Worm (Caenorhabditis elegans) whole organism, early embryonic: ENCODE data around the gene exos-9.
A peak's percentile ranks its signal among the peaks of the same experiment; 100 is the strongest.

ENCODE experiments used
- B0310.2 ChIP-seq: sonication (generic microtip); optimal IDR thresholded peaks from 2 replicates; lab custom pipeline; 2016; ENCODE audit warnings: mild to moderate bottlenecking, missing genetic modification characterization, missing compliant biosample characterization
- F13C5.2 ChIP-seq: sonication (generic microtip); optimal IDR thresholded peaks from 2 replicates; lab custom pipeline; 2017; ENCODE audit warnings: mild to moderate bottlenecking, missing genetic modification characterization, inconsistent platforms, missing compliant biosample characterization
- aly-1 ChIP-seq: sonication (generic microtip); optimal IDR thresholded peaks from 2 replicates; lab custom pipeline; 2016; ENCODE audit warnings: missing genetic modification characterization, missing compliant biosample characterization
- ama-1 ChIP-seq: fragments of 150-350 bp; optimal IDR thresholded peaks from 2 replicates; lab custom pipeline; 2014
- ceh-13 ChIP-seq: fragments of 200-800 bp; sonication (Bioruptor generic); optimal IDR thresholded peaks from 2 replicates; lab custom pipeline; 2018; ENCODE audit warnings: mild to moderate bottlenecking, missing genetic modification characterization, missing compliant biosample characterization
- ceh-36 ChIP-seq: sonication (generic microtip); optimal IDR thresholded peaks from 2 replicates; lab custom pipeline; 2016; ENCODE audit warnings: missing genetic modification characterization, inconsistent platforms, missing compliant biosample characterization
- ets-7 ChIP-seq: sonication (generic microtip); optimal IDR thresholded peaks from 2 replicates; lab custom pipeline; 2016; ENCODE audit warnings: missing genotype, missing genetic modification characterization, missing compliant biosample characterization
- flt-1 ChIP-seq: fragments of 200-800 bp; sonication (Bioruptor generic); IDR thresholded peaks from 2 replicates; pipeline ENCODE4 v1.3.6; 2022; ENCODE audit warnings: missing genetic modification characterization, missing compliant biosample characterization
- hmbx-1 ChIP-seq: sonication (generic microtip); optimal IDR thresholded peaks from 2 replicates; lab custom pipeline; 2016; ENCODE audit warnings: mild to moderate bottlenecking, missing genetic modification characterization, missing compliant biosample characterization
- hmg-4 ChIP-seq: fragments of 200-800 bp; sonication (Bioruptor generic); optimal IDR thresholded peaks from 2 replicates; lab custom pipeline; 2018; ENCODE audit warnings: mild to moderate bottlenecking, missing genetic modification characterization, missing compliant biosample characterization
- hnd-1 ChIP-seq: sonication (generic microtip); optimal IDR thresholded peaks from 2 replicates; lab custom pipeline; 2016; ENCODE audit warnings: missing genetic modification characterization, missing compliant biosample characterization
- pes-1 ChIP-seq: fragments of 200-800 bp; sonication (Bioruptor generic); IDR thresholded peaks from 2 replicates; pipeline ENCODE4 v1.3.6; 2022; ENCODE audit warnings: missing genetic modification reagents, missing genetic modification characterization, missing compliant biosample characterization
- scrt-1 ChIP-seq: fragments of 200-800 bp; sonication (Bioruptor generic); IDR thresholded peaks from 2 replicates; pipeline ENCODE4 v1.3.6; 2022; ENCODE audit warnings: missing genetic modification characterization, missing compliant biosample characterization
- sea-1 ChIP-seq: fragments of 200-800 bp; sonication (Bioruptor generic); conservative IDR thresholded peaks from 2 replicates; pipeline ENCODE4 v1.3.6; 2022; ENCODE audit warnings: missing genetic modification characterization, missing compliant biosample characterization
- tbx-11 ChIP-seq: fragments of 200-800 bp; sonication (Bioruptor generic); IDR thresholded peaks from 2 replicates; pipeline ENCODE4 v1.3.6; 2022; ENCODE audit warnings: missing genetic modification characterization, missing compliant biosample characterization
- tbx-37 ChIP-seq: fragments of 200-800 bp; sonication (Bioruptor generic); conservative IDR thresholded peaks from 2 replicates; pipeline ENCODE4 v1.3.6; 2022; ENCODE audit warnings: missing genetic modification reagents, missing genetic modification characterization, missing compliant biosample characterization
- tra-4 ChIP-seq: sonication (generic microtip); optimal IDR thresholded peaks from 2 replicates; lab custom pipeline; 2017; ENCODE audit warnings: missing genetic modification characterization, missing compliant biosample characterization

exos-9 gene

ce11 chrIII:7216226-7216625 lies 18.4 kb upstream of the exos-9 start, which contains the start of gene R151.1:
TSS of gene R151.1 (plus strand) at chrIII:7216526.
- TF ChIP-seq pes-1 (no peak), hmbx-1 (tag; lab: Kevin White, UChicago) (no peak), ets-7 (no peak), tbx-37 (no peak)

DNA sequence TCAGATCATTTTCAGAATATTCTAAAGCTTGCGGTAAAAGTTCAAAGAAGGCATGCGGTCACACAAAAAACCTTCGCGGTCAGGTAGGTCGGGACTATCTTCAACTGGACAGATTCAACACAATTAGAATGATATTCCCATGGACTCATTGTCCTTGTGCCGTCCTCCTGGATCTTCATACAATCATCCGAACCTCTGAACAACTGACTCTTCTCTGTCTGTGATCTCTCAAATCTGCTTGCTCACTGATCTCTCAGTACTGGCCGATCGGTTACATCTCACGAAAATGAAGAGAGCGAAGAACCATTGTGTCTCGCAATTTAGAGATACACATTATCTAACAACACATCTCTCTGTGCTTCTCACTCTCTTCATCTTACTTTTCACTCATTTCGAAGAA lies 17.7 kb upstream of the exos-9 start:
- TF ChIP-seq sea-1 (GFP tag; lab: Robert Waterston, UW) (no peak), ets-7 (no peak), tra-4 (tag; lab: Kevin White, UChicago) (no peak), hmg-4 (GFP tag; lab: Kevin White, UChicago) (no peak), tbx-37 (no peak), ceh-36 (tag; lab: Kevin White, UChicago) (no peak), F13C5.2 (tag; lab: Kevin White, UChicago) (no peak), ceh-13 (GFP tag; lab: Kevin White, UChicago) (no peak), ama-1 (lab: Kevin White, UChicago) (no peak), hmbx-1 (tag; lab: Kevin White, UChicago) (no peak), scrt-1 (no peak), tbx-11 (GFP tag; lab: Robert Waterston, UW) (no peak), aly-1 (tag; lab: Kevin White, UChicago) (no peak)

- TF ChIP-seq sea-1 (GFP tag; lab: Robert Waterston, UW), result no peak
- TF ChIP-seq flt-1, result no peak
Observed at ce11 chrIII:7212028-7212427, 14.2 kb upstream of the exos-9 start.

DNA sequence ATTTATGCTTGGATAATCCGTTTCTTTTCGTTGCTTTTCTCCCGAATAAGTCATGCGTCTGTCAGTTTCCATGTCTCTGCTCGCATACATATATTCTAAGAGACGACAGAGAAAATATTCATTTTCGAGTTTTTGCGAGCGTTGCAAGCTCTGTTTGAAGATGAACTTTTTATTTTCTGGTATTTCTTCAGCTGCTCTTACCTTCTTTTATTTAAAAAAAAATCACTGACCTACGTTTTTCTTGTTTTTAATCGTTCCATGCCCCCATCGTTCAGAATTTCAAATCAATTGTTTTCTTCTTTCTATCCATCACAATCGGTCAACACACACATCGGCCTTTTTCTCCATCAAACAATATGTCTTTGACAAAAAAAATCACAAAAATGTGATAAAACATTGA lies 12.6 kb upstream of the exos-9 start:
- TF ChIP-seq tbx-37, result no peak
- no peak for TF ChIP-seq tra-4 (tag; lab: Kevin White, UChicago)
- no peak for TF ChIP-seq ceh-36 (tag; lab: Kevin White, UChicago)
- no peak for TF ChIP-seq flt-1
- TF ChIP-seq ets-7, result no peak
- TF ChIP-seq hmbx-1 (tag; lab: Kevin White, UChicago), result no peak
- TF ChIP-seq ama-1 (lab: Kevin White, UChicago), result no peak
- no peak for TF ChIP-seq F13C5.2 (tag; lab: Kevin White, UChicago)
- no peak for TF ChIP-seq aly-1 (tag; lab: Kevin White, UChicago)
- no peak for TF ChIP-seq scrt-1
- no peak for TF ChIP-seq tbx-11 (GFP tag; lab: Robert Waterston, UW)
- no peak for TF ChIP-seq ceh-13 (GFP tag; lab: Kevin White, UChicago)
- TF ChIP-seq hmg-4 (GFP tag; lab: Kevin White, UChicago), result no peak
- TF ChIP-seq sea-1 (GFP tag; lab: Robert Waterston, UW), result no peak
- TF ChIP-seq B0310.2 (tag; lab: Kevin White, UChicago), result no peak
- TF ChIP-seq hnd-1, result no peak
- TF ChIP-seq pes-1, result no peak

DNA sequence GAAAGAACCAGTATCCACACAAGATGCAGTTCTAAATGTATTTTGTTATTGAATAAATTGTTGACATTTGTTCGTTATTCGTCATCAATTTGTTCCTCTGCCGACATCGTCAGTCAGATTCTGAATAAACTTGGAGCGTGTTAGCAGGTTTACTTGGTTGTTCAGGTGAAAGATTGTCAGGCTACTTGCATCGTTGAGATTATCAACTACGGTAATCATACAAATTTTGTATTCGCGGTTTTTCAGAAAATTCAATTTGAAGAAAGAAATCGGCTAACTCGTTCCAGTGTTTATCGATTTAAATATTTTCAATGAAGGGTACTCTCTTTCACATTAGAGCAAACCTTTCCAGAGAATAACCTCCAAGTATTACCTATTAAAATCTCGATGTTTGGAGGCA lies 11.8 kb upstream of the exos-9 start, which contains the start of gene R151.2:
Gene R151.2, plus strand, starts transcription at position 247 of the 400 bp plus-strand sequence.
- TF ChIP-seq ama-1 (lab: Kevin White, UChicago), result no peak
- TF ChIP-seq tbx-11 (GFP tag; lab: Robert Waterston, UW), result no peak
- no peak for TF ChIP-seq tra-4 (tag; lab: Kevin White, UChicago)
- TF ChIP-seq tbx-37, result no peak
- no peak for TF ChIP-seq B0310.2 (tag; lab: Kevin White, UChicago)
- no peak for TF ChIP-seq F13C5.2 (tag; lab: Kevin White, UChicago)
- no peak for TF ChIP-seq pes-1
- no peak for TF ChIP-seq hmbx-1 (tag; lab: Kevin White, UChicago)

DNA sequence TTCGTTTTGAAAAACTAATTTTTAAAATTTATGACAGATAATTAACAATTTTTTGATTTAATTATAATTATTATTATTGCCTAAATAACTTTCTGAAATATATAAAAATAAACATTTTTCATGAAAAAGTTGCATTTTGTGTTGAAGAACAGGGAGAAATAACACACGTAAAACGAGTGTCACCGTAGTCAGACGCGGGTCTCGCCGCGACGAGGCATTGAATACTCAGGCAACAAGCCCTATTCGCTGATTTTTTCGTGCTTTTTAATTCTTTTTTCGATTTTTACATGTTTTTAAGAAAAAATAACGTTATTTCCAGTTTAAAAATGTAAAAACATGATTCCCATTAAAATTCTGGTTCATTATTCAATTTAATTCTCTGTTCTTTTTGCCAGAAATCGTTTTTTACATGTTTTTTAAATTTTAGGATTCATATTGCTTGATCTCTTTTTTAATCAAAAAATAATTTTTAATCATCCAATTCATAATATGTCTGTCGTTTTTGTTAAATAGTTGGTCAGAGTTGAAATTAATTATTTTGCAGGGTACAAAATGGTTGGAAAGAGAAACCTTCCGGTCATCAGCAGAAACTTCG lies 10.1 kb upstream of the exos-9 start, which contains the start of gene rpl-6:
Gene rpl-6, plus strand, starts transcription at position 545 of the 595 bp plus-strand sequence.
- TF ChIP-seq ama-1 (lab: Kevin White, UChicago), result no peak
- TF ChIP-seq pes-1, result no peak
- no peak for TF ChIP-seq tbx-11 (GFP tag; lab: Robert Waterston, UW)
- peak; percentile 69 for TF ChIP-seq F13C5.2 (tag; lab: Kevin White, UChicago)
- TF ChIP-seq hmg-4 (GFP tag; lab: Kevin White, UChicago), result no peak
- TF ChIP-seq hmbx-1 (tag; lab: Kevin White, UChicago), result no peak

ce11 chrIII:7203130-7203775 lies 5.4 kb upstream of the exos-9 start:
- TF ChIP-seq ets-7, result no peak
- TF ChIP-seq tbx-37, result no peak
- TF ChIP-seq tbx-11 (GFP tag; lab: Robert Waterston, UW), result no peak
- TF ChIP-seq hmbx-1 (tag; lab: Kevin White, UChicago), result no peak
- TF ChIP-seq sea-1 (GFP tag; lab: Robert Waterston, UW), result no peak
- no peak for TF ChIP-seq ceh-36 (tag; lab: Kevin White, UChicago)
- no peak for TF ChIP-seq F13C5.2 (tag; lab: Kevin White, UChicago)
- no peak for TF ChIP-seq ama-1 (lab: Kevin White, UChicago)
- TF ChIP-seq aly-1 (tag; lab: Kevin White, UChicago), result no peak
- TF ChIP-seq hnd-1, result no peak
- TF ChIP-seq tra-4 (tag; lab: Kevin White, UChicago), result no peak
- TF ChIP-seq hmg-4 (GFP tag; lab: Kevin White, UChicago), result no peak
- no peak for TF ChIP-seq flt-1
- no peak for TF ChIP-seq pes-1
- TF ChIP-seq scrt-1, result no peak
- TF ChIP-seq B0310.2 (tag; lab: Kevin White, UChicago), result no peak
- no peak for TF ChIP-seq ceh-13 (GFP tag; lab: Kevin White, UChicago)
